Worm (Caenorhabditis elegans) whole organism, L3 larva: Measurements from ENCODE around the gene C14A4.13.

Experiments used
- R02D3.7 ChIP-seq: fragments of 150-350 bp; optimal IDR thresholded peaks from 2 replicates; lab custom pipeline; 2014; ENCODE audit warnings: missing biosample characterization, missing genetic modification characterization
- egl-27 ChIP-seq: sonication (generic microtip); optimal IDR thresholded peaks from 4 replicates; lab custom pipeline; 2017; ENCODE audit warnings: missing biosample characterization, missing genetic modification reagents, missing genetic modification characterization
- elt-2 ChIP-seq: sonication (generic microtip); optimal IDR thresholded peaks from 2 replicates; lab custom pipeline; 2016; ENCODE audit warnings: missing genetic modification reagents, mild to moderate bottlenecking, missing genetic modification characterization, missing compliant biosample characterization
- elt-3 ChIP-seq, 3 experiments: fragments of 150-350 bp in 1 of 3; sonication (generic microtip) in 2 of 3; optimal IDR thresholded peaks; 2 replicates in 2 of 3; 4 replicates in 1 of 3; lab custom pipeline; 2014 to 2017; ENCODE audit warnings: missing biosample characterization in 3 of 3, missing genetic modification characterization in 3 of 3
- nhr-12 ChIP-seq: fragments of 150-350 bp; optimal IDR thresholded peaks from 2 replicates; lab custom pipeline; 2014; ENCODE audit warnings: missing biosample characterization, missing genetic modification characterization
- nhr-23 ChIP-seq: fragments of 150-350 bp; optimal IDR thresholded peaks from 2 replicates; lab custom pipeline; 2014; ENCODE audit warnings: missing biosample characterization, missing genetic modification reagents, missing genetic modification characterization
- nhr-237 ChIP-seq: fragments of 150-350 bp; optimal IDR thresholded peaks from 2 replicates; lab custom pipeline; 2014; ENCODE audit warnings: missing biosample characterization, missing genetic modification characterization
- nhr-76 ChIP-seq: fragments of 150-350 bp; sonication (generic microtip); optimal IDR thresholded peaks from 5 replicates; lab custom pipeline; 2014; ENCODE audit warnings: missing biosample characterization, missing genetic modification characterization
- snpc-4 ChIP-seq: fragments of 150-350 bp; optimal IDR thresholded peaks from 2 replicates; lab custom pipeline; 2014; ENCODE audit warnings: missing biosample characterization, missing genetic modification characterization
- tbx-2 ChIP-seq: sonication (generic microtip); optimal IDR thresholded peaks from 2 replicates; lab custom pipeline; 2016; ENCODE audit warnings: mild to moderate bottlenecking, missing genetic modification characterization, missing compliant biosample characterization
- unc-62 ChIP-seq: fragments of 150-350 bp; sonication (generic microtip); optimal IDR thresholded peaks from 4 replicates; lab custom pipeline; 2014; ENCODE audit warnings: missing biosample characterization, missing genetic modification reagents, missing genetic modification characterization

ce11 chrII:10660892-10661291, 42.6 kb downstream of the C14A4.13 start, which contains the start of gene marc-2:
- TF ChIP-seq nhr-23 (tag; lab: Kevin White, UChicago) (no peak), nhr-76 (tag; lab: Kevin White, UChicago) (no peak), snpc-4 (tag; lab: Kevin White, UChicago) (no peak), nhr-12 (tag; lab: Kevin White, UChicago) (no peak), elt-3 (tag; optimal IDR thresholded peaks at IDR 0.05; lab: Kevin White, UChicago) (no peak), nhr-237 (tag; lab: Kevin White, UChicago) (no peak), R02D3.7 (tag; lab: Kevin White, UChicago) (no peak), tbx-2 (tag; lab: Kevin White, UChicago) (no peak), elt-2 (tag; lab: Kevin White, UChicago) (no peak), egl-27 (no peak), unc-62 (no peak)
